Worm (Caenorhabditis elegans): Measurements from ENCODE around the gene Y46G5A.20.

Gene Y46G5A.20

ce11 chrII:12810709-12811108 is at the start of gene Y46G5A.20:
Gene Y46G5A.20, plus strand, starts transcription at chrII:12811009.
- no peak for TF ChIP-seq him-1 (tag; optimal IDR thresholded peaks at IDR 0.05)

- TF ChIP-seq him-1 (tag; optimal IDR thresholded peaks at IDR 0.05) (no peak), W03F9.2 (tag; optimal IDR thresholded peaks at IDR 0.05) (no peak), dao-5 (tag; optimal IDR thresholded peaks at IDR 0.05) (no peak)
Measured at ce11 chrII:12764476-12764875, 46.3 kb upstream of the Y46G5A.20 start.

- TF ChIP-seq W03F9.2 (tag; optimal IDR thresholded peaks at IDR 0.05) (no peak), him-1 (tag; optimal IDR thresholded peaks at IDR 0.05) (no peak), dao-5 (tag; optimal IDR thresholded peaks at IDR 0.05) (no peak)
Measured at ce11 chrII:12766443-12767188, 44.2 kb upstream of the Y46G5A.20 start.

ce11 chrII:12767258-12767824 is 43.5 kb upstream of the Y46G5A.20 start:
- TF ChIP-seq W03F9.2 (tag; optimal IDR thresholded peaks at IDR 0.05) = no peak
- no peak for TF ChIP-seq him-1 (tag; optimal IDR thresholded peaks at IDR 0.05)
- TF ChIP-seq dao-5 (tag; optimal IDR thresholded peaks at IDR 0.05) = no peak

- peak; percentile 89 for TF ChIP-seq W03F9.2 (tag; optimal IDR thresholded peaks at IDR 0.05)
- TF ChIP-seq dao-5 (tag; optimal IDR thresholded peaks at IDR 0.05) = no peak
Measured at ce11 chrII:12768167-12768712, 42.6 kb upstream of the Y46G5A.20 start, which contains the start of the genes vps-2 and tiar-2. Gene vps-2, minus strand, starts transcription at chrII:12768217. Gene tiar-2, plus strand, starts transcription at chrII:12768686.

ce11 chrII:12769947-12770346 is 40.9 kb upstream of the Y46G5A.20 start:
- TF ChIP-seq dao-5 (tag; optimal IDR thresholded peaks at IDR 0.05) (no peak), W03F9.2 (tag; optimal IDR thresholded peaks at IDR 0.05) (no peak), him-1 (tag; optimal IDR thresholded peaks at IDR 0.05) (no peak)

ce11 chrII:12774402-12774801 is 36.4 kb upstream of the Y46G5A.20 start, which contains the start of gene Y46G5A.14:
Gene Y46G5A.14, plus strand, starts transcription at chrII:12774702.
- no peak for TF ChIP-seq W03F9.2 (tag; optimal IDR thresholded peaks at IDR 0.05)
- no peak for TF ChIP-seq him-1 (tag; optimal IDR thresholded peaks at IDR 0.05)
- TF ChIP-seq dao-5 (tag; optimal IDR thresholded peaks at IDR 0.05) = no peak

- TF ChIP-seq dao-5 (tag; optimal IDR thresholded peaks at IDR 0.05) (no peak), him-1 (tag; optimal IDR thresholded peaks at IDR 0.05) (no peak)
Measured at ce11 chrII:12776379-12776778, 34.4 kb upstream of the Y46G5A.20 start, which contains the start of gene Y46G5A.34. Gene Y46G5A.34, plus strand, starts transcription at chrII:12776679.

- TF ChIP-seq him-1 (tag; optimal IDR thresholded peaks at IDR 0.05) = no peak
- no peak for TF ChIP-seq W03F9.2 (tag; optimal IDR thresholded peaks at IDR 0.05)
- TF ChIP-seq dao-5 (tag; optimal IDR thresholded peaks at IDR 0.05) = no peak
Measured at ce11 chrII:12785391-12785790, 25.4 kb upstream of the Y46G5A.20 start, which contains the start of gene Y46G5A.15. Gene Y46G5A.15, minus strand, starts transcription at chrII:12785416.

ce11 chrII:12787831-12788248 is 23.0 kb upstream of the Y46G5A.20 start, which contains the start of gene alkb-7:
Gene alkb-7, minus strand, starts transcription at chrII:12788153.
- TF ChIP-seq dao-5 (tag; optimal IDR thresholded peaks at IDR 0.05) = no peak
- no peak for TF ChIP-seq him-1 (tag; optimal IDR thresholded peaks at IDR 0.05)
- TF ChIP-seq W03F9.2 (tag; optimal IDR thresholded peaks at IDR 0.05) = no peak

- no peak for TF ChIP-seq dao-5 (tag; optimal IDR thresholded peaks at IDR 0.05)
- no peak for TF ChIP-seq W03F9.2 (tag; optimal IDR thresholded peaks at IDR 0.05)
Measured at ce11 chrII:12789497-12789896, 21.3 kb upstream of the Y46G5A.20 start.

- TF ChIP-seq him-1 (tag; optimal IDR thresholded peaks at IDR 0.05) (no peak), W03F9.2 (tag; optimal IDR thresholded peaks at IDR 0.05) (no peak), dao-5 (tag; optimal IDR thresholded peaks at IDR 0.05) (no peak)
Measured at ce11 chrII:12790392-12790791, 20.4 kb upstream of the Y46G5A.20 start.

ce11 chrII:12795188-12795587 is 15.6 kb upstream of the Y46G5A.20 start:
- TF ChIP-seq him-1 (tag; optimal IDR thresholded peaks at IDR 0.05) (no peak), dao-5 (tag; optimal IDR thresholded peaks at IDR 0.05) (no peak), W03F9.2 (tag; optimal IDR thresholded peaks at IDR 0.05) (no peak)

ce11 chrII:12796040-12796502 is 14.7 kb upstream of the Y46G5A.20 start, which contains the start of gene cpt-1:
Gene cpt-1, minus strand, starts transcription at chrII:12796452.
- TF ChIP-seq W03F9.2 (tag; optimal IDR thresholded peaks at IDR 0.05) (no peak), him-1 (tag; optimal IDR thresholded peaks at IDR 0.05) (no peak), dao-5 (tag; optimal IDR thresholded peaks at IDR 0.05) (no peak)

All from whole organism, L4/young adult.